Worm (Caenorhabditis elegans) whole organism, midembryonic: ENCODE results near the gene erl-1.

ENCODE experiments used
- T22C8.4 ChIP-seq: fragments of 200-800 bp; sonication (Bioruptor generic); IDR thresholded peaks from 2 replicates; pipeline ENCODE4 v1.3.6; 2022; ENCODE audit warnings: missing genetic modification characterization, missing compliant biosample characterization
- cog-1 ChIP-seq: sonication (generic microtip); optimal IDR thresholded peaks from 2 replicates; lab custom pipeline; 2016; ENCODE audit warnings: missing genetic modification characterization, missing compliant biosample characterization
- flt-1 ChIP-seq: fragments of 200-800 bp; sonication (Bioruptor generic); IDR thresholded peaks from 2 replicates; pipeline ENCODE4 v1.3.6; 2022; ENCODE audit warnings: missing genetic modification characterization, missing compliant biosample characterization
- klf-2 ChIP-seq: fragments of 200-800 bp; sonication (Bioruptor generic); conservative IDR thresholded peaks from 2 replicates; pipeline ENCODE4 v1.3.6; 2022; ENCODE audit warnings: missing genetic modification reagents, missing genetic modification characterization, missing compliant biosample characterization
- med-1 ChIP-seq: sonication (generic microtip); optimal IDR thresholded peaks from 2 replicates; lab custom pipeline; 2017; ENCODE audit warnings: missing genetic modification characterization, mild to moderate bottlenecking, missing compliant biosample characterization, antibody characterized with exemption, missing genetic modification reagents; ENCODE audit not compliant: insufficient read depth
- ref-1 ChIP-seq: fragments of 200-800 bp; sonication (Bioruptor generic); conservative IDR thresholded peaks from 2 replicates; pipeline ENCODE4 v1.3.6; 2022; ENCODE audit warnings: missing genetic modification reagents, missing genetic modification characterization, missing compliant biosample characterization
- tab-1 ChIP-seq: fragments of 200-800 bp; sonication (Bioruptor generic); IDR thresholded peaks from 2 replicates; pipeline ENCODE4 v1.3.6; 2022; ENCODE audit warnings: missing genetic modification characterization, missing compliant biosample characterization
- ztf-23 ChIP-seq: fragments of 200-800 bp; sonication (Bioruptor generic); IDR thresholded peaks from 2 replicates; pipeline ENCODE4 v1.3.6; 2022; ENCODE audit warnings: missing genetic modification reagents, missing genetic modification characterization, missing compliant biosample characterization
- ztf-29 ChIP-seq: fragments of 200-800 bp; sonication (Bioruptor generic); IDR thresholded peaks from 2 replicates; pipeline ENCODE4 v1.3.6; 2022; ENCODE audit warnings: missing genetic modification reagents, missing genetic modification characterization, missing compliant biosample characterization

Gene erl-1

ce11 chrIV:12287628-12288027 lies at the start of gene erl-1:
Gene erl-1, plus strand, starts transcription at chrIV:12287928.
- TF ChIP-seq flt-1, result no peak
- no peak for TF ChIP-seq ztf-29
- TF ChIP-seq T22C8.4, result no peak
- no peak for TF ChIP-seq tab-1 (GFP tag; lab: Robert Waterston, UW)
- TF ChIP-seq ref-1 (GFP tag; lab: Robert Waterston, UW), result no peak
- no peak for TF ChIP-seq klf-2 (GFP tag; lab: Robert Waterston, UW)
- TF ChIP-seq med-1, result no peak
- TF ChIP-seq ztf-23 (GFP tag; lab: Robert Waterston, UW), result no peak
- no peak for TF ChIP-seq cog-1 (tag; lab: Kevin White, UChicago)

- TF ChIP-seq T22C8.4 (no peak), flt-1 (no peak), ztf-23 (GFP tag; lab: Robert Waterston, UW) (no peak), ref-1 (GFP tag; lab: Robert Waterston, UW) (no peak), ztf-29 (no peak), cog-1 (tag; lab: Kevin White, UChicago) (no peak), med-1 (no peak), klf-2 (GFP tag; lab: Robert Waterston, UW) (no peak), tab-1 (GFP tag; lab: Robert Waterston, UW) (no peak)
Measured at ce11 chrIV:12238851-12239250, 48.9 kb upstream of the erl-1 start, which contains the start of gene sre-19. Gene sre-19, minus strand, starts transcription at chrIV:12238951.

DNA sequence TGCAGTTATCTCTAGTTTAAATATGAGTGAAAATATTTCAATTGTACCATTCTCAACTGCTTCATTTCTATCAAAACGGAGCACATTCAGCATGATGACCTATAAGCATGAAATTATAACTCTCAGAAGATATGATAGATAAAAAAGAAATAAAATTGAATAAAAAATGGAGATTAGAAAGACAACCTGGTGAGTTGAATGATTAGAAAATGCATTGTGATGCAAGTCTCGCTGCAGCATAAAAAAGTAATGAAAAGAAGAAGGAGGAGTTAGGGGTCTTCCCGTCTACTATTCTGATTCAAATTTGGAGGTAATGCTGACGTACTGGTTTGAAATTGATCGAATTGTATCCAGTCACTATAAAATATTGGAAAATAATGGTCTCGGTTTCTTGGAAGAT lies 43.0 kb upstream of the erl-1 start, which contains the start of gene sre-15:
Gene sre-15 (minus strand): TSS at position 101 of the 400 bp plus-strand sequence.
- TF ChIP-seq klf-2 (GFP tag; lab: Robert Waterston, UW) (no peak), ztf-23 (GFP tag; lab: Robert Waterston, UW) (no peak), cog-1 (tag; lab: Kevin White, UChicago) (no peak), ref-1 (GFP tag; lab: Robert Waterston, UW) (no peak), T22C8.4 (no peak), med-1 (no peak), tab-1 (GFP tag; lab: Robert Waterston, UW) (no peak), ztf-29 (no peak), flt-1 (no peak)

- no peak for TF ChIP-seq ztf-23 (GFP tag; lab: Robert Waterston, UW)
- no peak for TF ChIP-seq ztf-29
- no peak for TF ChIP-seq flt-1
- no peak for TF ChIP-seq ref-1 (GFP tag; lab: Robert Waterston, UW)
- TF ChIP-seq tab-1 (GFP tag; lab: Robert Waterston, UW), result no peak
- no peak for TF ChIP-seq T22C8.4
- no peak for TF ChIP-seq klf-2 (GFP tag; lab: Robert Waterston, UW)
- TF ChIP-seq med-1, result no peak
- no peak for TF ChIP-seq cog-1 (tag; lab: Kevin White, UChicago)
Measured at ce11 chrIV:12252579-12252978, 35.1 kb upstream of the erl-1 start, which contains the start of gene dnj-26. Gene dnj-26, minus strand, starts transcription at chrIV:12252679.

DNA sequence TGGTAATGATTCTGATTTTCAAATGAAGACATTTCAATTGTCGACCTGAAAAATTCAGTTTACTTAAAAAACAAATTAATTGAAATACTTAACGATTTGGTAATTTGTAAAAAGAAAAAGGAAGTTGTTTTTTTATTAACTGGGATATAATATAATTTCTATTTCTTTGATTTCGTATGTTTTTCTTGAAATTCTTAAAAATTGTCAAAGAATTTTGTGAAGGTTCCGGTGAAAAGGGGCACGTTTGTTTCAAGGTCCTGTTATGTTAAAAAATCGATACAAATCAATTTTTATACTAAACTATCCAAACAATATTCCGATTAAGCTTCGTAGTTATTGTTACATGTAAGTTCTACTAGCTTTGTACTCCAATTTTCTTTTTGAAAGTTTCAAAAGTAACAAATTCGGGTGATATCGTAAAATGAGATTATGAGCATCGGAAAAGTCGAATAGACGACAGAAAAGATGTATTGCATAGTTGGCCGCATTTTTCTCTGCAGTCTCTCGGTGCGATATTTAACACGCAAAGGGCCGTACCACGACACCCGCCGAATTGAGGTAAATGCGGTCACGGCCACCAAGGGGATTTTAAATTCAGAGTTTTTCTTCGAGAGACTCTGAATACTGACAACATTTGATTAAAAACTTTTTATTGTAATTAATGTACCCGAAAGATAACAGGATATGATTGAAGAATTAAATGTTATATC lies 28.4 kb upstream of the erl-1 start, which contains the start of gene Y39C12A.9:
Gene Y39C12A.9 (minus strand): TSS at position 51 of the 710 bp plus-strand sequence.
- no peak for TF ChIP-seq tab-1 (GFP tag; lab: Robert Waterston, UW)
- no peak for TF ChIP-seq flt-1
- TF ChIP-seq ref-1 (GFP tag; lab: Robert Waterston, UW), result no peak
- no peak for TF ChIP-seq klf-2 (GFP tag; lab: Robert Waterston, UW)
- no peak for TF ChIP-seq cog-1 (tag; lab: Kevin White, UChicago)
- no peak for TF ChIP-seq T22C8.4
- TF ChIP-seq med-1, result no peak
- TF ChIP-seq ztf-23 (GFP tag; lab: Robert Waterston, UW), result no peak
- TF ChIP-seq ztf-29, result no peak

DNA sequence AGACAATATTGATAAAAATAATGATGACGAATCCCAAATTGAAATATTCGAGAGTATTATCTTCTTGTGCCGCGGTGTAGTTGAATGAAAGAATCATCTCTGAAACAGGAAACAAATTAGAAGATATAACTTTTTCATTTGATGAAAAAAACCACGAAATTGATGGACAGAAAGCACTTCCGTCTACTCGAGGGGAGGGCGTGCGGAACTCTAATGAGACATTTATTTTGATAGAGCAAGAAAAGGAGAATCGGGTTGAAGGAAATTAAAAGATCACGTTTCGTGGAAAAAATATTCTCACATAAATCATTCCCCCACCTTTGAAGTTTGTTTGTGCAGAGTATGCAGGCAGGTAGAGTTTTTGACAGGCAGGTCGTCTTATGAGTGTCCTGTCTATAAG lies 26.4 kb upstream of the erl-1 start, which contains the start of gene sre-14:
Gene sre-14 (minus strand): TSS at position 101 of the 400 bp plus-strand sequence.
- no peak for TF ChIP-seq cog-1 (tag; lab: Kevin White, UChicago)
- TF ChIP-seq ztf-23 (GFP tag; lab: Robert Waterston, UW), result no peak
- no peak for TF ChIP-seq ref-1 (GFP tag; lab: Robert Waterston, UW)
- no peak for TF ChIP-seq flt-1
- TF ChIP-seq med-1, result no peak
- no peak for TF ChIP-seq klf-2 (GFP tag; lab: Robert Waterston, UW)
- no peak for TF ChIP-seq ztf-29
- TF ChIP-seq T22C8.4, result no peak
- TF ChIP-seq tab-1 (GFP tag; lab: Robert Waterston, UW), result no peak

ce11 chrIV:12265877-12266276 lies 21.9 kb upstream of the erl-1 start:
- TF ChIP-seq ztf-29, result no peak

- TF ChIP-seq klf-2 (GFP tag; lab: Robert Waterston, UW) (no peak), cog-1 (tag; lab: Kevin White, UChicago) (peak; percentile 37), ztf-29 (peak; percentile 53; the same call in 1 of the 2 replicates), ref-1 (GFP tag; lab: Robert Waterston, UW) (no peak), T22C8.4 (0 out of 2 replicates have a peak, but pooled peaks have one; percentile 20), ztf-23 (GFP tag; lab: Robert Waterston, UW) (peak; percentile 61; the same call in 1 of the 2 replicates), tab-1 (GFP tag; lab: Robert Waterston, UW) (no peak)
Measured at ce11 chrIV:12268272-12269045, 19.3 kb upstream of the erl-1 start, which contains the start of the genes ppm-1.H and rpl-34. Gene ppm-1.H, minus strand, starts transcription at chrIV:12268322. Gene rpl-34, plus strand, starts transcription at chrIV:12268995.

- TF ChIP-seq tab-1 (GFP tag; lab: Robert Waterston, UW), result no peak
- no peak for TF ChIP-seq klf-2 (GFP tag; lab: Robert Waterston, UW)
- no peak for TF ChIP-seq ztf-29
- no peak for TF ChIP-seq T22C8.4
- no peak for TF ChIP-seq flt-1
- TF ChIP-seq cog-1 (tag; lab: Kevin White, UChicago), result no peak
- no peak for TF ChIP-seq med-1
- TF ChIP-seq ref-1 (GFP tag; lab: Robert Waterston, UW), result no peak
- no peak for TF ChIP-seq ztf-23 (GFP tag; lab: Robert Waterston, UW)
Measured at ce11 chrIV:12270392-12270791, 17.3 kb upstream of the erl-1 start, which contains the start of gene C42C1.3. Gene C42C1.3, minus strand, starts transcription at chrIV:12270492.
